Fruit fly (Drosophila melanogaster) whole organism, embryonic: Measurements from ENCODE around the gene CG16853.

Experiments
- Ada2b ChIP-seq: fragments of 200-800 bp; sonication (Bioruptor generic); IDR thresholded peaks from 2 replicates; pipeline ENCODE4 v1.3.6; 2022; ENCODE audit warnings: missing biosample characterization, missing genetic modification characterization
- Adf1 ChIP-seq: fragments of 200-800 bp; sonication (Bioruptor generic); IDR thresholded peaks from 2 replicates; pipeline ENCODE4 v1.3.6; 2022; ENCODE audit warnings: missing biosample characterization, missing genetic modification characterization
- Aef1 ChIP-seq: fragments of 200-800 bp; sonication (Bioruptor generic); IDR thresholded peaks from 3 replicates; pipeline ENCODE4 v1.3.6; 2022; ENCODE audit warnings: missing biosample characterization, missing genetic modification characterization
- Asciz ChIP-seq: fragments of 200-800 bp; sonication (Bioruptor generic); optimal IDR thresholded peaks from 2 replicates; lab custom pipeline; 2017; ENCODE audit warnings: missing biosample characterization, mild to moderate bottlenecking, missing genetic modification characterization, missing genetic modification reagents
- Bdp1 ChIP-seq: fragments of 200-800 bp; sonication (Bioruptor generic); optimal IDR thresholded peaks from 3 replicates; lab custom pipeline; 2016; ENCODE audit warnings: missing biosample characterization, missing genetic modification characterization
- CG10209 ChIP-seq: fragments of 200-800 bp; sonication (Bioruptor generic); optimal IDR thresholded peaks from 3 replicates; lab custom pipeline; 2017; ENCODE audit warnings: missing biosample characterization, mild to moderate bottlenecking, missing genetic modification characterization, missing genetic modification reagents
- CG15696 ChIP-seq: fragments of 200-800 bp; sonication (Bioruptor generic); optimal IDR thresholded peaks from 2 replicates; lab custom pipeline; 2019; ENCODE audit warnings: missing biosample characterization, mild to moderate bottlenecking, missing genetic modification characterization, moderate library complexity
- CG1832 ChIP-seq: fragments of 200-800 bp; sonication (Bioruptor generic); optimal IDR thresholded peaks from 2 replicates; lab custom pipeline; 2017; ENCODE audit warnings: missing biosample characterization, mild to moderate bottlenecking, missing genetic modification characterization, inconsistent platforms
- CG18619 ChIP-seq: fragments of 200-800 bp; sonication (Bioruptor generic); optimal IDR thresholded peaks from 3 replicates; lab custom pipeline; 2017; ENCODE audit warnings: missing biosample characterization, mild to moderate bottlenecking, missing genetic modification characterization
- CG2120 ChIP-seq: fragments of 200-800 bp; sonication (Bioruptor generic); optimal IDR thresholded peaks from 3 replicates; lab custom pipeline; 2016; ENCODE audit warnings: missing biosample characterization, missing genetic modification characterization
- CG2678 ChIP-seq: fragments of 200-800 bp; sonication (Bioruptor generic); optimal IDR thresholded peaks from 3 replicates; lab custom pipeline; 2019; ENCODE audit warnings: missing biosample characterization, mild to moderate bottlenecking, missing genetic modification characterization, moderate library complexity
- CG31441 ChIP-seq: fragments of 200-800 bp; sonication (Bioruptor generic); IDR thresholded peaks from 2 replicates; pipeline ENCODE4 v1.3.6; 2022; ENCODE audit warnings: missing biosample characterization, missing genetic modification characterization
- CG3407 ChIP-seq: fragments of 200-800 bp; sonication (Bioruptor generic); optimal IDR thresholded peaks from 2 replicates; lab custom pipeline; 2018; ENCODE audit warnings: missing biosample characterization, mild to moderate bottlenecking, missing genetic modification characterization
- CG4617 ChIP-seq: fragments of 200-800 bp; sonication (Bioruptor generic); optimal IDR thresholded peaks from 3 replicates; lab custom pipeline; 2016; ENCODE audit warnings: missing biosample characterization, missing genetic modification characterization, borderline replicate concordance
- CG4854 ChIP-seq: fragments of 200-800 bp; sonication (Bioruptor generic); optimal IDR thresholded peaks from 2 replicates; lab custom pipeline; 2016; ENCODE audit warnings: missing biosample characterization, missing genetic modification characterization, inconsistent platforms
- CG6683 ChIP-seq: fragments of 200-800 bp; sonication (Bioruptor generic); optimal IDR thresholded peaks from 2 replicates; lab custom pipeline; 2017; ENCODE audit warnings: missing biosample characterization, mild to moderate bottlenecking, missing genetic modification characterization, missing genetic modification reagents
- CG6791 ChIP-seq: fragments of 200-800 bp; sonication (Bioruptor generic); IDR thresholded peaks from 3 replicates; pipeline ENCODE4 v1.3.6; 2022; ENCODE audit warnings: missing biosample characterization, missing genetic modification characterization; ENCODE audit not compliant: partially characterized antibody
- CG8478 ChIP-seq: fragments of >200 bp; optimal IDR thresholded peaks from 2 replicates; lab custom pipeline; 2018
- CG9727 ChIP-seq: fragments of 200-800 bp; sonication (Bioruptor generic); optimal IDR thresholded peaks from 3 replicates; lab custom pipeline; 2017; ENCODE audit warnings: missing biosample characterization, mild to moderate bottlenecking, missing genetic modification characterization
- D ChIP-seq, 2 experiments: fragments of 200-800 bp in 1 of 2; fragments of >200 bp in 1 of 2; sonication (Bioruptor generic) in 1 of 2; optimal IDR thresholded peaks; 2 replicates in 1 of 2; 3 replicates in 1 of 2; lab custom pipeline; 2017; ENCODE audit warnings: mild to moderate bottlenecking in 1 of 2, missing biosample characterization in 1 of 2, missing genetic modification characterization in 1 of 2, missing genetic modification reagents in 1 of 2
- Deaf1 ChIP-seq: fragments of 200-800 bp; optimal IDR thresholded peaks from 3 replicates; lab custom pipeline; 2019; ENCODE audit warnings: missing biosample characterization, mild to moderate bottlenecking, missing genetic modification characterization, moderate library complexity
- H15 ChIP-seq: fragments of 200-800 bp; sonication (Bioruptor generic); IDR thresholded peaks from 3 replicates; pipeline ENCODE4 v1.3.6; 2022; ENCODE audit warnings: missing biosample characterization, missing genetic modification characterization
- Nf-YA ChIP-seq: fragments of 200-800 bp; sonication (Bioruptor generic); IDR thresholded peaks from 2 replicates; pipeline ENCODE4 v1.3.6; 2022; ENCODE audit warnings: missing biosample characterization, missing genetic modification characterization
- Nf-YB ChIP-seq: fragments of 200-800 bp; sonication (Bioruptor generic); optimal IDR thresholded peaks from 3 replicates; lab custom pipeline; 2019; ENCODE audit warnings: missing biosample characterization, mild to moderate bottlenecking, missing genetic modification characterization, moderate library complexity
- Nf-YC ChIP-seq: fragments of 200-800 bp; optimal IDR thresholded peaks from 3 replicates; lab custom pipeline; 2019; ENCODE audit warnings: missing biosample characterization, mild to moderate bottlenecking, missing genetic modification characterization, moderate library complexity
- Rfx ChIP-seq: fragments of 200-800 bp; sonication (Bioruptor generic); IDR thresholded peaks from 2 replicates; pipeline ENCODE4 v1.3.6; 2022; ENCODE audit warnings: missing biosample characterization, missing genetic modification characterization
- Sry-δ ChIP-seq: fragments of 200-800 bp; sonication (Bioruptor generic); optimal IDR thresholded peaks from 2 replicates; lab custom pipeline; 2016; ENCODE audit warnings: missing biosample characterization, missing genetic modification characterization
- ac ChIP-seq: fragments of 200-800 bp; sonication (Bioruptor generic); optimal IDR thresholded peaks from 3 replicates; lab custom pipeline; 2017; ENCODE audit warnings: missing biosample characterization, mild to moderate bottlenecking, missing genetic modification characterization
- bbx ChIP-seq: fragments of 200-800 bp; sonication (Bioruptor generic); IDR thresholded peaks from 2 replicates; pipeline ENCODE4 v1.3.6; 2022; ENCODE audit warnings: missing biosample characterization, missing genetic modification characterization; ENCODE audit not compliant: partially characterized antibody
- cad ChIP-seq: fragments of >200 bp; optimal IDR thresholded peaks from 2 replicates; lab custom pipeline; 2017; ENCODE audit warnings: missing biosample characterization, missing genetic modification characterization
- caup ChIP-seq: fragments of 200-800 bp; sonication (Bioruptor generic); optimal IDR thresholded peaks from 3 replicates; lab custom pipeline; 2017; ENCODE audit warnings: missing biosample characterization, mild to moderate bottlenecking, missing genetic modification characterization, moderate library complexity; ENCODE audit not compliant: severe bottlenecking
- cg ChIP-seq: fragments of 200-800 bp; sonication (Bioruptor generic); optimal IDR thresholded peaks from 3 replicates; lab custom pipeline; 2019; ENCODE audit warnings: missing biosample characterization, mild to moderate bottlenecking, missing genetic modification characterization, moderate library complexity
- dati ChIP-seq: fragments of 200-800 bp; sonication (Bioruptor generic); IDR thresholded peaks from 2 replicates; pipeline ENCODE4 v1.3.6; 2022; ENCODE audit warnings: missing biosample characterization, missing genetic modification characterization
- dmrt99B ChIP-seq: fragments of 200-800 bp; sonication (Bioruptor generic); optimal IDR thresholded peaks from 2 replicates; lab custom pipeline; 2018; ENCODE audit warnings: missing biosample characterization, mild to moderate bottlenecking, missing genetic modification characterization, moderate library complexity
- grn ChIP-seq: fragments of 200-800 bp; sonication (Bioruptor generic); optimal IDR thresholded peaks from 3 replicates; lab custom pipeline; 2017; ENCODE audit warnings: missing biosample characterization, missing genetic modification characterization
- gsb ChIP-seq: fragments of 200-800 bp; sonication (Bioruptor generic); IDR thresholded peaks from 2 replicates; pipeline ENCODE4 v1.3.6; 2022; ENCODE audit warnings: missing biosample characterization, missing genetic modification characterization
- klu ChIP-seq: fragments of 200-800 bp; sonication (Bioruptor generic); IDR thresholded peaks from 2 replicates; pipeline ENCODE4 v1.3.6; 2022; ENCODE audit warnings: missing biosample characterization, missing genetic modification characterization
- kni ChIP-seq: fragments of 200-800 bp; sonication (Bioruptor generic); optimal IDR thresholded peaks from 3 replicates; lab custom pipeline; 2017; ENCODE audit warnings: mild to moderate bottlenecking, missing biosample characterization, missing genetic modification reagents, missing genetic modification characterization
- nmo ChIP-seq: fragments of 200-800 bp; sonication (Bioruptor generic); optimal IDR thresholded peaks from 2 replicates; lab custom pipeline; 2018; ENCODE audit warnings: missing biosample characterization, mild to moderate bottlenecking, missing genetic modification characterization, moderate library complexity
- pnt ChIP-seq: fragments of 200-800 bp; sonication (Bioruptor generic); optimal IDR thresholded peaks from 3 replicates; lab custom pipeline; 2016; ENCODE audit warnings: missing biosample characterization, missing genetic modification characterization
- salm ChIP-seq: fragments of 200-800 bp; sonication (Bioruptor generic); optimal IDR thresholded peaks from 2 replicates; lab custom pipeline; 2018; ENCODE audit warnings: missing biosample characterization, mild to moderate bottlenecking, missing genetic modification characterization
- sens-2 ChIP-seq: fragments of 200-800 bp; sonication (Bioruptor generic); IDR thresholded peaks from 2 replicates; pipeline ENCODE4 v1.3.6; 2022; ENCODE audit warnings: missing biosample characterization, missing genetic modification characterization
- shn ChIP-seq: fragments of 200-800 bp; sonication (Bioruptor generic); optimal IDR thresholded peaks from 3 replicates; lab custom pipeline; 2016; ENCODE audit warnings: missing biosample characterization, missing genetic modification characterization
- stwl ChIP-seq: fragments of 200-800 bp; sonication (Bioruptor generic); optimal IDR thresholded peaks from 3 replicates; lab custom pipeline; 2018; ENCODE audit warnings: missing biosample characterization, mild to moderate bottlenecking, missing genetic modification characterization, moderate library complexity
- vvl ChIP-seq: fragments of 200-800 bp; sonication (Bioruptor generic); IDR thresholded peaks from 2 replicates; pipeline ENCODE4 v1.3.6; 2022; ENCODE audit warnings: missing biosample characterization, missing genetic modification characterization
- wdn ChIP-seq: fragments of 200-800 bp; sonication (Bioruptor generic); IDR thresholded peaks from 2 replicates; pipeline ENCODE4 v1.3.6; 2022; ENCODE audit warnings: missing biosample characterization, missing genetic modification characterization

The CG16853 gene

DNA sequence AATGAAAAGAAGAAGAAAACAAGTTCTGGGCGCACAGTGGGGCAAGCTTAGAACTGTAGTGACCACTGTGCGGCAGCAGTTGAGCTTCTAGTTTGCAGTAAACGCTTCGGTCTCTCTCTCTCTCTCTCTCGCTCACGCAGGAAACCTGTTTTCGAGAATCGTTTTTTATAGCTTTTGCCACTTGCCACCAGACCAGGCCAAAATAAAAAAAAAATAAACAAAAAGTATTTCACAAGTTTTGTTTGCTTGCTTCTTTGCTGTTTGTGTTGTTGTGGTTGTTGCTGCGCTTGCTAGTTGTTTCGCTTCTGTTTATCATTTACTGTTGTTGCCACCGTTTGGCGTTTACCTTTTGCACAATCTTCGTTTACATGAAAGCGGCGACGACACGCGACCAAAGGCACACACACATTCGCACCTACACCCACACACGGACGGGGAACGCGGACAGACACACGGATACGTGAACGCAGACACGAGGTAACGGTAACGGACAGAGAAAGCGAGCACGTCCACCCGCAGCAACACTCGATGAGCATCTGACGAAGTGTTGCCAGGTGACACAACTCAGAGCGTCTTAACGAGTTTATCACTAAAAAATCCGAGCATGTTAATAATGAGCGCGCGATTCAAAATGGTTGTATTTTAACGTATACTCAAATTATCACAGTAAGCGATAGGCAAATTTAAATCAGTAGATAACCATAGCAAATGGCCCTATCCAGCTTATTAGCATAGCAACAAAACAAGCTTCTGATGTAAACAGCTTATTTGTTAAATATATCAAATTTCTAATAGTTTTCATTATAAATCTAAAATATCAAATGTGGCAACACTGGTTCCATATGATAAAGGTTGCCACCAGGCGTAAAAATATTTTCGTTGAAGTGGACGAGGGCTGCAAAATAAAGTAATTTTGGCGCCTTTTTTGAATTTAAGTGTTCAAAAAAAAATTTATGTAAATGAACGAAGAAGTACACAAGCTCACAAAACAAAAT is 7.0 kb downstream of the CG16853 start, which contains the start of gene B4 (continued):
- peak; percentile 92 for TF ChIP-seq cg (GFP tag; lab: Kevin White, UChicago)
- peak; percentile 20 for TF ChIP-seq Sry-δ (GFP tag; lab: Kevin White, UChicago)
- peak; percentile 16 for TF ChIP-seq CG4854
- peak; percentile 9 for TF ChIP-seq grn (GFP tag; lab: Kevin White, UChicago)
- TF ChIP-seq Bdp1 (GFP tag; lab: Kevin White, UChicago) = no peak
- TF ChIP-seq Deaf1 (tag; lab: Kevin White, UChicago) = peak; percentile 33
- no peak for TF ChIP-seq shn (GFP tag; lab: Kevin White, UChicago)
- TF ChIP-seq salm = peak; percentile 30
- peak; percentile 39 for TF ChIP-seq dmrt99B (tag; lab: Kevin White, UChicago)
- TF ChIP-seq CG8478 (lab: Kevin White, UChicago) = no peak
- no peak; the same call in 2 of the 3 replicates for TF ChIP-seq Aef1 (GFP tag; lab: Robert Waterston, UW)
- TF ChIP-seq ac (GFP tag; lab: Kevin White, UChicago) = no peak
- no peak for TF ChIP-seq CG4617
- peak; percentile 6 for TF ChIP-seq CG15696 (tag; lab: Kevin White, UChicago)
- no peak for TF ChIP-seq stwl (tag; lab: Kevin White, UChicago)
- TF ChIP-seq kni = peak; percentile 64
- TF ChIP-seq dati = no peak
- peak; percentile 66 for TF ChIP-seq bbx
- TF ChIP-seq CG18619 (GFP tag; lab: Kevin White, UChicago) = no peak
- no peak for TF ChIP-seq cad (GFP tag; lab: Kevin White, UChicago)
- peak; percentile 44; the same call in 2 of the 3 replicates for TF ChIP-seq CG6791 (GFP tag; lab: Robert Waterston, UW)
- TF ChIP-seq nmo = no peak
- no peak for TF ChIP-seq D (optimal IDR thresholded peaks at IDR 0.05; lab: Kevin White, UChicago)
- TF ChIP-seq D (GFP tag; optimal IDR thresholded peaks at IDR 0.05; lab: Kevin White, UChicago) = peak; percentile 42
- peak; percentile 38 for TF ChIP-seq CG2678 (tag; lab: Kevin White, UChicago)
- peak; percentile 59; the same call in 1 of the 2 replicates for TF ChIP-seq Rfx (GFP tag; lab: Robert Waterston, UW)
- TF ChIP-seq Adf1 (GFP tag; lab: Robert Waterston, UW) = peak; percentile 58; the same call in 1 of the 2 replicates
- TF ChIP-seq Nf-YA = peak; percentile 40; the same call in 1 of the 2 replicates
- peak; percentile 6 for TF ChIP-seq CG10209
- no peak for TF ChIP-seq CG31441 (GFP tag; lab: Robert Waterston, UW)
- TF ChIP-seq pnt (GFP tag; lab: Kevin White, UChicago) = no peak
- TF ChIP-seq CG9727 (GFP tag; lab: Kevin White, UChicago) = peak; percentile 39
- peak; percentile 73 for TF ChIP-seq Asciz
- TF ChIP-seq klu (GFP tag; lab: Robert Waterston, UW) = no peak
- TF ChIP-seq sens-2 (GFP tag; lab: Robert Waterston, UW) = no peak
- TF ChIP-seq wdn (GFP tag; lab: Robert Waterston, UW) = peak; percentile 58; the same call in 1 of the 2 replicates
- TF ChIP-seq caup (GFP tag; lab: Kevin White, UChicago) = peak; percentile 70
- TF ChIP-seq CG1832 (GFP tag; lab: Kevin White, UChicago) = no peak
- no peak for TF ChIP-seq Nf-YB
- TF ChIP-seq vvl = peak; percentile 49
- TF ChIP-seq Nf-YC (tag; lab: Kevin White, UChicago) = no peak
- no peak for TF ChIP-seq CG6683 (GFP tag; lab: Kevin White, UChicago)
- peak; percentile 38 for TF ChIP-seq CG3407 (GFP tag; lab: Kevin White, UChicago)
- peak; percentile 3 for TF ChIP-seq CG2120 (GFP tag; lab: Kevin White, UChicago)
- no peak for TF ChIP-seq gsb (GFP tag; lab: Robert Waterston, UW)
- TF ChIP-seq Ada2b (GFP tag; lab: Robert Waterston, UW) = 0 out of 2 replicates have a peak, but pooled peaks have one; percentile 4
- TF ChIP-seq H15 (GFP tag; lab: Robert Waterston, UW) = no peak; the same call in 2 of the 3 replicates
